In the genomic region with DNA sequence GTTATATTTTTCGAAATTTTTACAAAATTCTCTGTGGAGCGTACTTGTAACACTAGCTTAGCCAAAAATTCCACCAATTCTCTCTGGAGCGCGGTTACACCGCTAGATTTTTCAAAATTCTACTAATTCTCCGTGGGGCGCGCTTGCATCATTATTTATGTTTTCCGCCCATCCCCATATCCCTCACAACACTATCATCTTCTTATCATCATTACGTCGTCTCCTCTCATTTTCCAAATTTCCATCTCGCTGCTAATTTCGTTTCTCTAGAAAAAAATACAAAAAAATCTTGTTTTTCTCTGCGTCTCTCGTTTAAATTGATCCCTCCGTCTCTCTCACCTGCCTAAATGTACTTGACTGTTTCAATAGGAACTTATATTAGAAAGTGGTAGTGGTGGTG, we compare ENCODE assay signal across 5 worm cellular contexts.
TF ChIP-seq lines count a peak whose summit lies in the region.

No protein-coding gene starts in this region.

TF ChIP-seq in whole organism, L1 larva, 84 proteins besides CTCF, POLR2A, EP300 and RAD21 (continues in another document):
- TF ChIP-seq fkh-10 (GFP tag; optimal IDR thresholded peaks at IDR 0.05; lab: Kevin White, UChicago) (no peak), efl-1 (optimal IDR thresholded peaks at IDR 0.05; lab: Kevin White, UChicago) (no peak), efl-1 (GFP tag; optimal IDR thresholded peaks at IDR 0.05 in 1 of 2; lab: Kevin White, UChicago) (peak in 1 of 2 experiments; percentile 19), ceh-82 (tag; optimal IDR thresholded peaks at IDR 0.05; lab: Kevin White, UChicago) (no peak), pax-3 (tag; optimal IDR thresholded peaks at IDR 0.05; lab: Kevin White, UChicago) (no peak), egl-27 (tag; optimal IDR thresholded peaks at IDR 0.05; lab: Kevin White, UChicago) (no peak), tbx-2 (tag; optimal IDR thresholded peaks at IDR 0.05; lab: Kevin White, UChicago) (peak; percentile 4), vab-15 (tag; optimal IDR thresholded peaks at IDR 0.05; lab: Kevin White, UChicago) (peak; percentile 18), blmp-1 (tag; optimal IDR thresholded peaks at IDR 0.05; lab: Kevin White, UChicago) (peak; percentile 67), ztf-4 (tag; optimal IDR thresholded peaks at IDR 0.05; lab: Kevin White, UChicago) (no peak), unc-62 (GFP tag; optimal IDR thresholded peaks at IDR 0.05; lab: Kevin White, UChicago) (no peak), rnt-1 (tag; optimal IDR thresholded peaks at IDR 0.05; lab: Kevin White, UChicago) (no peak), elt-2 (tag; optimal IDR thresholded peaks at IDR 0.05; lab: Kevin White, UChicago) (no peak), alr-1 (tag; optimal IDR thresholded peaks at IDR 0.05; lab: Kevin White, UChicago; ENCODE audit: borderline replicate concordance) (no peak), lin-35 (GFP tag; optimal IDR thresholded peaks at IDR 0.05; lab: Kevin White, UChicago) (peak in 1 of 2 experiments; percentile 36), irx-1 (tag; optimal IDR thresholded peaks at IDR 0.05; lab: Kevin White, UChicago) (no peak), skn-1 (tag; optimal IDR thresholded peaks at IDR 0.05; lab: Kevin White, UChicago) (no peak), C16A3.4 (tag; optimal IDR thresholded peaks at IDR 0.05; lab: Kevin White, UChicago) (no peak)

TF ChIP-seq in whole organism, L2 larva, 48 proteins besides CTCF, POLR2A, EP300 and RAD21:
- TF ChIP-seq elt-3 (tag; optimal IDR thresholded peaks at IDR 0.05; lab: Kevin White, UChicago) (no peak), sma-3 (GFP tag; optimal IDR thresholded peaks at IDR 0.05; lab: Kevin White, UChicago) (peak; percentile 54)

TF ChIP-seq in whole organism, L3 larva, 47 proteins besides CTCF, POLR2A, EP300 and RAD21:
- peak; percentile 12 for TF ChIP-seq nhr-43 (tag; optimal IDR thresholded peaks at IDR 0.05; lab: Kevin White, UChicago; ENCODE audit: poor library complexity, severe bottlenecking)
- no peak for TF ChIP-seq eor-1 (tag; optimal IDR thresholded peaks at IDR 0.05; lab: Kevin White, UChicago)
- TF ChIP-seq nhr-28 (tag; optimal IDR thresholded peaks at IDR 0.05; lab: Kevin White, UChicago) = no peak

TF ChIP-seq in whole organism, L4 larva, 104 proteins besides CTCF, POLR2A, EP300 and RAD21:
- TF ChIP-seq ceh-20 (GFP tag; IDR thresholded peaks at IDR 0.05; lab: Robert Waterston, UW) (no peak), nhr-28 (tag; optimal IDR thresholded peaks at IDR 0.05; lab: Kevin White, UChicago) (peak; percentile 1), dmd-6 (GFP tag; IDR thresholded peaks at IDR 0.05; lab: Robert Waterston, UW) (no peak), lin-38 (GFP tag; IDR thresholded peaks at IDR 0.05; lab: Robert Waterston, UW) (peak; percentile 60)

TF ChIP-seq in whole organism, young adult, 124 proteins besides CTCF, POLR2A, EP300 and RAD21:
- TF ChIP-seq hmg-20 (GFP tag; IDR thresholded peaks at IDR 0.05; lab: Robert Waterston, UW) (no peak), ZK185.1 (tag; optimal IDR thresholded peaks at IDR 0.05; lab: Kevin White, UChicago; ENCODE audit: poor library complexity, severe bottlenecking) (no peak), unc-62 (GFP tag; optimal IDR thresholded peaks at IDR 0.05; lab: Kevin White, UChicago) (no peak), mcd-1 (GFP tag; IDR thresholded peaks at IDR 0.05; lab: Robert Waterston, UW) (peak; percentile 49), zfh-2 (GFP tag; conservative IDR thresholded peaks at IDR 0.05; lab: Robert Waterston, UW) (no peak), ceh-91 (GFP tag; IDR thresholded peaks at IDR 0.05; lab: Robert Waterston, UW) (no peak), D2030.7 (GFP tag; IDR thresholded peaks at IDR 0.05; lab: Robert Waterston, UW) (no peak), hmg-1.2 (GFP tag; IDR thresholded peaks at IDR 0.05; lab: Robert Waterston, UW) (peak; percentile 23; the same call in 1 of the 2 replicates), F49E8.2 (tag; optimal IDR thresholded peaks at IDR 0.05; lab: Kevin White, UChicago; ENCODE audit: insufficient read depth) (no peak), F22D6.2 (tag; optimal IDR thresholded peaks at IDR 0.05; lab: Kevin White, UChicago) (no peak), gei-17 (GFP tag; optimal IDR thresholded peaks at IDR 0.05; lab: Kevin White, UChicago) (no peak), fkh-3 (tag; optimal IDR thresholded peaks at IDR 0.05; lab: Kevin White, UChicago) (no peak), lin-40 (tag; optimal IDR thresholded peaks at IDR 0.05; lab: Kevin White, UChicago) (peak; percentile 12), nhr-120 (GFP tag; IDR thresholded peaks at IDR 0.05; lab: Robert Waterston, UW) (no peak), F10E7.11 (tag; optimal IDR thresholded peaks at IDR 0.05; lab: Kevin White, UChicago) (no peak), T07F8.4 (tag; optimal IDR thresholded peaks at IDR 0.05; lab: Kevin White, UChicago) (no peak), let-607 (tag; optimal IDR thresholded peaks at IDR 0.05; lab: Kevin White, UChicago) (no peak), ccch-3 (GFP tag; optimal IDR thresholded peaks at IDR 0.05; lab: Kevin White, UChicago) (no peak), mes-4 (tag; optimal IDR thresholded peaks at IDR 0.05; lab: Kevin White, UChicago) (no peak)
